Fruit fly (Drosophila melanogaster) S2 (cell line): ENCODE results near the gene Eip63F-1.

ENCODE experiments used
- CG8478 ChIP-seq: fragments of >200 bp; optimal IDR thresholded peaks from 2 replicates; lab custom pipeline; 2018
- CTCF ChIP-seq, 2 experiments: fragments of >200 bp; optimal IDR thresholded peaks; 2 replicates each; lab custom pipeline; 2018

- TF ChIP-seq CG8478 (no peak), CTCF (optimal IDR thresholded peaks at IDR 0.05; lab: Kevin White, UChicago) (no peak)
Observed at dm6 chr3L:3935567-3936207, at the start of gene Eip63F-1.
